Worm (Caenorhabditis elegans): ENCODE measurements around the gene srb-16.
A peak's percentile ranks its signal among the peaks of the same experiment; 100 is the strongest.
"Not testable (repeated sequence)": the region's sequence is repeated elsewhere in the genome, so short reads cannot be mapped to it uniquely, and the experiment has no call there.

The srb-16 gene

DNA sequence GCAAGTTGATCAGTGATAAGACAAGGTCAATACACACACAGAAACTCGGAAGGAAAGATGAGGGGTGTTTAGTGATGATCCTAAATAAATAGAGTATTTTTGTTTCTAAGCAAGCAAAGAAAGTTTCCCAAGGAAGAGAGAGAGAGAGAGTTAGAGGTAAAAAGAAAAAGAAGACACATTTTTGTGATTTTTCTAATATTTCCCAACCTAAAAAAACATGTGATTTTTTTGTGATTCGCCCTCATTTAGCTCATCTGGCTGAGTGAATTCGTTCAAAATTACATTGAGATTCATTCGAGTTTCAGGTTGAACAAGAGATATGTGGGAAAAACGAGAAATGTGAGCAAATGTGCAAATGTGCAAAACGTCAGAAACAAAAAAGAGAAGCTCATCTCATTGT, at the start of gene srb-16:
Gene srb-16 (minus strand): TSS at position 101 of the 400 bp plus-strand sequence.
- TF ChIP-seq lag-1 (GFP tag; IDR thresholded peaks at IDR 0.05) (no peak), ZK185.1 (tag; optimal IDR thresholded peaks at IDR 0.05; ENCODE audit: poor library complexity, severe bottlenecking) (no peak), C17E4.6 (GFP tag; IDR thresholded peaks at IDR 0.05) (no peak), attf-3 (GFP tag; conservative IDR thresholded peaks at IDR 0.05) (no peak), gei-17 (GFP tag; optimal IDR thresholded peaks at IDR 0.05) (no peak), madf-6 (GFP tag; IDR thresholded peaks at IDR 0.05) (no peak), zfh-2 (GFP tag; conservative IDR thresholded peaks at IDR 0.05) (no peak), mel-28 (tag; optimal IDR thresholded peaks at IDR 0.05; ENCODE audit: borderline replicate concordance) (no peak), B0261.1 (tag; optimal IDR thresholded peaks at IDR 0.05) (no peak), fkh-3 (tag; optimal IDR thresholded peaks at IDR 0.05) (no peak), B0336.3 (GFP tag; IDR thresholded peaks at IDR 0.05) (no peak), K11D2.4 (GFP tag; IDR thresholded peaks at IDR 0.05) (no peak), F39B2.1 (GFP tag; IDR thresholded peaks at IDR 0.05) (no peak), die-1 (tag; optimal IDR thresholded peaks at IDR 0.05) (no peak), F37B4.10 (GFP tag; IDR thresholded peaks at IDR 0.05) (no peak), attf-5 (GFP tag; optimal IDR thresholded peaks at IDR 0.05) (no peak), bed-2 (GFP tag; IDR thresholded peaks at IDR 0.05) (no peak), let-607 (tag; optimal IDR thresholded peaks at IDR 0.05) (no peak), aptf-3 (GFP tag; IDR thresholded peaks at IDR 0.05) (no peak)

DNA sequence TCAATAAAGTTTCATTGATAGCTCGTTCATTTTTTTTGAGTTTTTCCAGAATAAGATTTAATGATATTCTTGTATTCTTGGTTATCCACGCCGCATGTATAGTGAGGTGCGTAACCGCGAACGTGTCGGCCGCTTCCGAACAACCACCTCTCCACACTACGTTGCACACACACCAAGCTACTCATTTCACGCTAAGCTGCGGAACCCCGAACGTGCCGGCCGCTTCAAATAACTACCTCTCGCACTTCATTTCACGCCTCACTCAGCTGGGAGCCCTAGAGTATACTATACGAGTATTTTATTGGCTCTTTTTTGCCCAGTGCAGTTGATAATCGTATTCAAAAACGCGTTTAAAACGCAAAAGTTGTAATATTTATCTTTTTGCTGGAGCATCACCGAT, 49.5 kb upstream of the srb-16 start:
- TF ChIP-seq snpc-3.4 (tag; optimal IDR thresholded peaks at IDR 0.05) = peak; percentile 66
- TF ChIP-seq snpc-1.1 (tag; optimal IDR thresholded peaks at IDR 0.05; ENCODE audit: insufficient read depth) = peak; percentile 87
- TF ChIP-seq snpc-4 (GFP tag; optimal IDR thresholded peaks at IDR 0.05) = not testable (repeated sequence)
- TF ChIP-seq snpc-4 (tag; optimal IDR thresholded peaks at IDR 0.05) = peak; percentile 37 to 95 (median 80)
- peak; percentile 8 for TF ChIP-seq lsl-1 (GFP tag; optimal IDR thresholded peaks at IDR 0.05)
- peak; percentile 68 for TF ChIP-seq hmg-1.2 (GFP tag; IDR thresholded peaks at IDR 0.05)

DNA sequence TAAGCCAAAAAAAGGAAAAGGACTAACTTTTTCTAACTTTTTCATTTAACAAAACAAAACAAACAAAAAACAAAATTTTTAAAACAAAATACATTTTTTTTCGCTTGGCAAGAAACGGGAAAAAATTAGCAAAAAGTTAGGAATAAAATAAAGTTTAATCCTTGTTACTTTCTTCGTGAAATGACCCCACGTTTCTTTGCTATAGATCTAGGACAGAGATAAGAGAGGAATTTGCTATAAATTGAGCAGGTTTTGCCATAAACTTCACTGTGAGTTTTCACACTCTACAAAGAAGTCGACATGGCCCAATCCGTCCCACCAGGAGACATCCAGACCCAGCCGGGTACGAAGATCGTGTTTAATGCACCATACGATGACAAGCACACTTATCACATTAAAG, 48.8 kb upstream of the srb-16 start, which contains the start of gene msp-50:
Gene msp-50 (plus strand): TSS at position 301 of the 400 bp plus-strand sequence.
- TF ChIP-seq hsf-1 (GFP tag; IDR thresholded peaks at IDR 0.05) (no peak), mcd-1 (GFP tag; IDR thresholded peaks at IDR 0.05) (no peak), ceh-91 (GFP tag; IDR thresholded peaks at IDR 0.05) (no peak), snpc-1.1 (tag; optimal IDR thresholded peaks at IDR 0.05; ENCODE audit: insufficient read depth) (no peak), ztf-28 (GFP tag; IDR thresholded peaks at IDR 0.05) (no peak), tbp1 (GFP tag; optimal IDR thresholded peaks at IDR 0.05) (no peak), sea-2 (GFP tag; IDR thresholded peaks at IDR 0.05) (no peak), ets-4 (GFP tag; optimal IDR thresholded peaks at IDR 0.05) (no peak), gei-17 (GFP tag; optimal IDR thresholded peaks at IDR 0.05) (no peak), K11D2.4 (GFP tag; IDR thresholded peaks at IDR 0.05) (no peak), lir-1 (GFP tag; conservative IDR thresholded peaks at IDR 0.05) (no peak), mel-28 (tag; optimal IDR thresholded peaks at IDR 0.05; ENCODE audit: borderline replicate concordance) (no peak), bed-2 (GFP tag; IDR thresholded peaks at IDR 0.05) (no peak)

DNA sequence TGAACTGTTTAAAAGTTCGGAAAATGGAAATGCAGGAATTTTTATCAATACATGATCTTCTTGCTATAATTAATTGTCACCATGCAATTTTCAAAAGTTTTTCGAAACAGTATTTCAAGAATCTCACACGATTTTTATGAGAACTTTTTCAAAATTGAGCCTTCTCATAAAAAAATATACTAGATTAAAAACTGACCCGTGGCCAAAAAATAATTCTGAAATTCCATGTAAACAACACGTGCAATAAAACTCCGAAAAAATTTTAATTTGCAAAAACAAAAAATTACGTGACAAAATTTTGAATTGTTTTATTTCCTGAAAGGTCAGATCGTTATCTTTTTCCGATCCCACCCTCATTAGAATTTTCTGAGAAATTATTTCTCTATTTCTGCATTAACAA, 44.8 kb upstream of the srb-16 start, which contains the start of gene C34F11.5:
Gene C34F11.5 (plus strand): TSS at position 301 of the 400 bp plus-strand sequence.
- TF ChIP-seq F22D6.2 (tag; optimal IDR thresholded peaks at IDR 0.05) = no peak
- no peak for TF ChIP-seq nhr-27 (tag; optimal IDR thresholded peaks at IDR 0.05)
